Worm (Caenorhabditis elegans): ENCODE results near the gene ZK662.2.

DNA sequence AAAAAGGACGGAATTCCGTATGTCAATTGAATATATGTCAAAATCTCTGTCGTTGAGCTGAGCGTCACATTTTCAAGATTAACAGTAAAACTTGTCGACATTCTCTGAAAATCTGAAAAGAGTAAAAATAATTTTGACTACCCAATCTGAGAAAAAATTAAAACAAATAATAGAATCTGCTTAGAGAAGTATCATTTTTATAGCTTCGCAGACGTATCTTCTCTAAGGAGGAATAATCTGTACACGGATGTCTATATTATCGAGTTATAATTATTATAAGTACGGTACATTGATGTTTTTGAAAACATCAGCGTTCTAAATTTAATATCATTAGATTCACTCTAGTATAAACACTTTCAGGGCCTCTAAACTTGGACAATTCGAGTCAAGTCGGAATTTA, 44.0 kb downstream of the ZK662.2 start, which contains the start of gene srg-64:
- TF ChIP-seq him-1 (tag; optimal IDR thresholded peaks at IDR 0.05) = no peak
- no peak for TF ChIP-seq W03F9.2 (tag; optimal IDR thresholded peaks at IDR 0.05)
- TF ChIP-seq dao-5 (tag; optimal IDR thresholded peaks at IDR 0.05) = no peak

Measured in whole organism, L4/young adult.